Worm (Caenorhabditis elegans) whole organism, mixed stage, embryonic: ENCODE measurements around the gene nhr-193.
A peak's percentile ranks its signal among the peaks of the same experiment; 100 is the strongest.

ENCODE experiments used
- bed-3 ChIP-seq: fragments of 200-800 bp; sonication (Bioruptor generic); optimal IDR thresholded peaks from 3 replicates; lab custom pipeline; 2018; ENCODE audit warnings: mild to moderate bottlenecking, missing genetic modification characterization, moderate library complexity, missing compliant biosample characterization
- blmp-1 ChIP-seq: fragments of 150-350 bp; optimal IDR thresholded peaks from 2 replicates; lab custom pipeline; 2014; ENCODE audit warnings: missing biosample characterization, missing genetic modification characterization
- ceh-39 ChIP-seq: fragments of 150-350 bp; optimal IDR thresholded peaks from 2 replicates; lab custom pipeline; 2014; ENCODE audit warnings: missing biosample characterization, missing genetic modification characterization
- ceh-43 ChIP-seq: fragments of 200-800 bp; sonication (Bioruptor generic); optimal IDR thresholded peaks from 2 replicates; lab custom pipeline; 2018; ENCODE audit warnings: mild to moderate bottlenecking, missing genetic modification characterization, moderate library complexity, missing compliant biosample characterization
- ceh-83 ChIP-seq: fragments of 200-800 bp; sonication (Bioruptor generic); optimal IDR thresholded peaks from 2 replicates; lab custom pipeline; 2018; ENCODE audit warnings: mild to moderate bottlenecking, missing genetic modification characterization, missing compliant biosample characterization
- ces-1 ChIP-seq: fragments of 150-350 bp; optimal IDR thresholded peaks from 2 replicates; lab custom pipeline; 2014; ENCODE audit warnings: missing biosample characterization, missing genetic modification reagents, missing genetic modification characterization
- cnd-1 ChIP-seq: fragments of 200-800 bp; sonication (Bioruptor generic); optimal IDR thresholded peaks from 2 replicates; lab custom pipeline; 2018; ENCODE audit warnings: mild to moderate bottlenecking, missing genetic modification characterization, missing compliant biosample characterization
- drap-1 ChIP-seq: fragments of 200-800 bp; sonication (Bioruptor generic); optimal IDR thresholded peaks from 3 replicates; lab custom pipeline; 2018; ENCODE audit warnings: mild to moderate bottlenecking, missing genetic modification characterization, missing compliant biosample characterization
- elt-1 ChIP-seq: sonication (generic microtip); optimal IDR thresholded peaks from 2 replicates; lab custom pipeline; 2017; ENCODE audit warnings: missing genetic modification characterization, mild to moderate bottlenecking, missing compliant biosample characterization, antibody characterized with exemption, moderate library complexity, borderline replicate concordance; ENCODE audit not compliant: insufficient read depth
- elt-3 ChIP-seq: fragments of 150-350 bp; optimal IDR thresholded peaks from 2 replicates; lab custom pipeline; 2014; ENCODE audit warnings: missing biosample characterization, missing genetic modification characterization
- flh-1 ChIP-seq: fragments of 200-800 bp; sonication (Bioruptor generic); optimal IDR thresholded peaks from 2 replicates; lab custom pipeline; 2018; ENCODE audit warnings: mild to moderate bottlenecking, missing genetic modification characterization, moderate library complexity, missing compliant biosample characterization
- ham-2 ChIP-seq: fragments of 200-800 bp; sonication (Bioruptor generic); optimal IDR thresholded peaks from 2 replicates; lab custom pipeline; 2018; ENCODE audit warnings: mild to moderate bottlenecking, missing genetic modification characterization, missing compliant biosample characterization
- hlh-1 ChIP-seq: fragments of 150-350 bp; optimal IDR thresholded peaks from 2 replicates; lab custom pipeline; 2014; ENCODE audit warnings: missing biosample characterization, missing genetic modification reagents, missing genetic modification characterization
- lin-13 ChIP-seq: fragments of 150-350 bp; optimal IDR thresholded peaks from 2 replicates; lab custom pipeline; 2014; ENCODE audit warnings: missing biosample characterization, missing genetic modification characterization
- lin-32 ChIP-seq: fragments of 200-800 bp; sonication (Bioruptor generic); optimal IDR thresholded peaks from 2 replicates; lab custom pipeline; 2018; ENCODE audit warnings: mild to moderate bottlenecking, missing genetic modification characterization, missing compliant biosample characterization
- lsy-2 ChIP-seq: fragments of 150-350 bp; optimal IDR thresholded peaks from 2 replicates; lab custom pipeline; 2014; ENCODE audit warnings: missing biosample characterization, missing genetic modification characterization
- mep-1 ChIP-seq: fragments of 150-350 bp; optimal IDR thresholded peaks from 2 replicates; lab custom pipeline; 2017; ENCODE audit warnings: missing biosample characterization, missing genetic modification reagents, missing genetic modification characterization, inconsistent platforms
- nhr-2 ChIP-seq: fragments of 150-350 bp; optimal IDR thresholded peaks from 2 replicates; lab custom pipeline; 2014; ENCODE audit warnings: missing biosample characterization, missing genetic modification characterization
- nhr-237 ChIP-seq: fragments of 150-350 bp; optimal IDR thresholded peaks from 2 replicates; lab custom pipeline; 2014; ENCODE audit warnings: missing biosample characterization, missing genetic modification characterization
- nhr-28 ChIP-seq: fragments of 150-350 bp; optimal IDR thresholded peaks from 2 replicates; lab custom pipeline; 2014; ENCODE audit warnings: missing biosample characterization, missing genetic modification characterization
- nhr-76 ChIP-seq: sonication (generic microtip); optimal IDR thresholded peaks from 2 replicates; lab custom pipeline; 2017; ENCODE audit warnings: missing biosample characterization, missing genetic modification characterization
- pha-4 ChIP-seq: fragments of 150-350 bp; optimal IDR thresholded peaks from 2 replicates; lab custom pipeline; 2018; ENCODE audit warnings: missing biosample characterization, missing genetic modification reagents, missing genetic modification characterization
- sem-2 ChIP-seq: fragments of 200-800 bp; sonication (Bioruptor generic); optimal IDR thresholded peaks from 2 replicates; lab custom pipeline; 2018; ENCODE audit warnings: mild to moderate bottlenecking, missing genetic modification characterization, missing compliant biosample characterization
- snpc-4 ChIP-seq: fragments of 150-350 bp; optimal IDR thresholded peaks from 2 replicates; lab custom pipeline; 2014; ENCODE audit warnings: missing biosample characterization, missing genetic modification characterization
- sptf-1 ChIP-seq: sonication (generic microtip); optimal IDR thresholded peaks from 2 replicates; lab custom pipeline; 2017; ENCODE audit warnings: mild to moderate bottlenecking, missing genetic modification characterization, moderate library complexity, missing compliant biosample characterization
- tbx-8 ChIP-seq: fragments of 200-800 bp; sonication (Bioruptor generic); optimal IDR thresholded peaks from 2 replicates; lab custom pipeline; 2018; ENCODE audit warnings: mild to moderate bottlenecking, missing genetic modification characterization, moderate library complexity, missing compliant biosample characterization
- unc-120 ChIP-seq: sonication (generic microtip); optimal IDR thresholded peaks from 2 replicates; lab custom pipeline; 2017; ENCODE audit warnings: missing genetic modification characterization, missing compliant biosample characterization; ENCODE audit not compliant: poor library complexity, severe bottlenecking
- unc-39 ChIP-seq: fragments of 150-350 bp; optimal IDR thresholded peaks from 2 replicates; lab custom pipeline; 2014; ENCODE audit warnings: missing biosample characterization, missing genetic modification characterization
- unc-62 ChIP-seq: fragments of 150-350 bp; optimal IDR thresholded peaks from 2 replicates; lab custom pipeline; 2014; ENCODE audit warnings: missing biosample characterization, missing genetic modification reagents, missing genetic modification characterization
- zip-8 ChIP-seq: fragments of 150-350 bp; optimal IDR thresholded peaks from 2 replicates; lab custom pipeline; 2014; ENCODE audit warnings: missing biosample characterization, missing genetic modification characterization

Gene nhr-193

ce11 chrV:16356798-16357197 lies 14.7 kb downstream of the nhr-193 start:
- no peak for TF ChIP-seq sptf-1 (tag; lab: Kevin White, UChicago)
- TF ChIP-seq blmp-1 (tag; lab: Kevin White, UChicago): no peak
- TF ChIP-seq ceh-83 (GFP tag; lab: Kevin White, UChicago): no peak
- no peak for TF ChIP-seq unc-39
- no peak for TF ChIP-seq tbx-8 (GFP tag; lab: Kevin White, UChicago)
- TF ChIP-seq ceh-39 (tag; lab: Kevin White, UChicago): no peak
- TF ChIP-seq ceh-43 (GFP tag; lab: Kevin White, UChicago): no peak
- TF ChIP-seq nhr-2: no peak
- TF ChIP-seq elt-1 (tag; lab: Kevin White, UChicago): no peak
- no peak for TF ChIP-seq sem-2 (GFP tag; lab: Kevin White, UChicago)
- no peak for TF ChIP-seq lsy-2
- no peak for TF ChIP-seq unc-62
- no peak for TF ChIP-seq pha-4 (tag; lab: Kevin White, UChicago)
- TF ChIP-seq cnd-1 (tag; lab: Kevin White, UChicago): no peak
- TF ChIP-seq lin-32 (GFP tag; lab: Kevin White, UChicago): no peak
- TF ChIP-seq nhr-237: no peak

- TF ChIP-seq mep-1 (no peak), lsy-2 (no peak), hlh-1 (tag; lab: Kevin White, UChicago) (no peak), blmp-1 (tag; lab: Kevin White, UChicago) (peak; percentile 47), nhr-2 (no peak), lin-32 (GFP tag; lab: Kevin White, UChicago) (no peak), elt-3 (tag; lab: Kevin White, UChicago) (peak; percentile 5)
Measured at ce11 chrV:16357253-16357652, 15.1 kb downstream of the nhr-193 start, which contains the start of gene pptr-1. pptr-1 (plus strand) TSS chrV:16357521.

ce11 chrV:16361350-16361749 lies 19.2 kb downstream of the nhr-193 start:
- TF ChIP-seq unc-120 (tag; lab: Kevin White, UChicago): no peak
- no peak for TF ChIP-seq elt-3 (tag; lab: Kevin White, UChicago)
- no peak for TF ChIP-seq nhr-237
- no peak for TF ChIP-seq ceh-83 (GFP tag; lab: Kevin White, UChicago)
- no peak for TF ChIP-seq ceh-43 (GFP tag; lab: Kevin White, UChicago)
- no peak for TF ChIP-seq nhr-28 (tag; lab: Kevin White, UChicago)
- no peak for TF ChIP-seq flh-1
- TF ChIP-seq lin-13: no peak
- TF ChIP-seq bed-3 (GFP tag; lab: Kevin White, UChicago): no peak
- TF ChIP-seq snpc-4 (tag; lab: Kevin White, UChicago): no peak
- no peak for TF ChIP-seq unc-39
- no peak for TF ChIP-seq drap-1 (GFP tag; lab: Kevin White, UChicago)
- TF ChIP-seq, all 35 proteins: peak for 0

ce11 chrV:16367575-16367974 lies 25.5 kb downstream of the nhr-193 start, which contains the start of gene W08G11.3:
W08G11.3 (plus strand) TSS chrV:16367681.
- TF ChIP-seq mep-1: no peak
- no peak for TF ChIP-seq elt-1 (tag; lab: Kevin White, UChicago)
- TF ChIP-seq zip-8: no peak
- TF ChIP-seq cnd-1 (tag; lab: Kevin White, UChicago): no peak
- TF ChIP-seq pha-4 (tag; lab: Kevin White, UChicago): no peak
- TF ChIP-seq ceh-39 (tag; lab: Kevin White, UChicago): no peak
- no peak for TF ChIP-seq nhr-28 (tag; lab: Kevin White, UChicago)
- no peak for TF ChIP-seq unc-39
- TF ChIP-seq nhr-76: no peak
- no peak for TF ChIP-seq lsy-2
- TF ChIP-seq, all 35 proteins: peak for 0

- TF ChIP-seq drap-1 (GFP tag; lab: Kevin White, UChicago) (no peak), ces-1 (GFP tag; lab: Kevin White, UChicago) (no peak), lin-32 (GFP tag; lab: Kevin White, UChicago) (no peak), lsy-2 (no peak), ham-2 (no peak), blmp-1 (tag; lab: Kevin White, UChicago) (no peak), sem-2 (GFP tag; lab: Kevin White, UChicago) (no peak), elt-3 (tag; lab: Kevin White, UChicago) (no peak), nhr-2 (no peak), mep-1 (no peak), bed-3 (GFP tag; lab: Kevin White, UChicago) (no peak), nhr-237 (no peak), nhr-76 (no peak), lin-13 (no peak), unc-120 (tag; lab: Kevin White, UChicago) (no peak)
Measured at ce11 chrV:16368143-16368542, 26.0 kb downstream of the nhr-193 start.
